Fruit fly (Drosophila melanogaster): Measurements from ENCODE around the gene E5.

The E5 gene

dm6 chr3R:13879349-13879748 is 4.6 kb upstream of the E5 start:
- no peak for TF ChIP-seq psq (optimal IDR thresholded peaks at IDR 0.05)

- TF ChIP-seq h (optimal IDR thresholded peaks at IDR 0.05) (no peak), Myc (optimal IDR thresholded peaks at IDR 0.05) (no peak), Sin3A (optimal IDR thresholded peaks at IDR 0.05) (no peak)
Observed at dm6 chr3R:13877125-13877524, 2.4 kb upstream of the E5 start.

DNA sequence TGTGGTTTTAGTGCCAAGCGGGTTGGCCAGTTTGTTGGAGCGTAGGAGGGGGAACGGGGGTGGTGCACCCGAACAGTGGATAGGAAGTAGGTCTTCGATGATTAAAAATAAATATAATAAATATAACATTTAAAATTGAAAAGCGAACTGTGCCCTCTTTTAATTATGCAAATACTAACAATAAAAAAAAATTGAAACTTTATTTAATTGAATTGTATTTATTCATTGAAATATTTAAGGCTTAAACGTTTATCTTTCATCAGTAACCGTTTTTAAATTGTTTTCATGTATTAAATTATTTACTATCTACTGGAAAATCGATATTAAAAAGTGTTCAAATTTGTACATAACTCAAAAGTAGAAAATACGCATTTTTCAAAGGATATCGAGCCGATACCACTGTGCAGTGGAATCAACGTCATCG is 734 bp upstream of the E5 start:
- TF ChIP-seq psq (optimal IDR thresholded peaks at IDR 0.05) (no peak), insv (optimal IDR thresholded peaks at IDR 0.05) (no peak), Myc (optimal IDR thresholded peaks at IDR 0.05) (no peak), Sin3A (optimal IDR thresholded peaks at IDR 0.05) (no peak)

DNA sequence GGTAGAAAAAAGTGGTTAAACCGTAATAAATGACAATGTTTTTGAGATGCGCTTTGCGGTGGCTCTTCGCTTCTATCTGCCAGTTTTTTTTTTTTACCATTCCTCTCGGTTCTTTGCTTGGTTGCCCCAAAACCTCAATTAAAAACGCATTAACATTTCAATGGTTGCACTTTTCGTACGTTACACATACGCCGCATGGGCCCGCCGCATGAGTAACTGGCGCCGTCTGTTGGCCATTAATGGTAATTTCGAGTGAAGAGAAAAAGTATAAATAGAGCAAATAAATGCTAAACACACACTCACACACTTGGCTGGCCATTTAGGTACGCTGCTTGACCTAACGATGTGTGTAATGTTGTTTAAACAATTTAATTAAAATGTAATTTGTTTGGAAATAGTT is 2.6 kb downstream of the E5 start:
- TF ChIP-seq Sin3A (optimal IDR thresholded peaks at IDR 0.05) (no peak), psq (optimal IDR thresholded peaks at IDR 0.05) (no peak), insv (optimal IDR thresholded peaks at IDR 0.05) (no peak), h (optimal IDR thresholded peaks at IDR 0.05) (no peak), ttk (optimal IDR thresholded peaks at IDR 0.05) (no peak), Myc (optimal IDR thresholded peaks at IDR 0.05) (no peak)

DNA sequence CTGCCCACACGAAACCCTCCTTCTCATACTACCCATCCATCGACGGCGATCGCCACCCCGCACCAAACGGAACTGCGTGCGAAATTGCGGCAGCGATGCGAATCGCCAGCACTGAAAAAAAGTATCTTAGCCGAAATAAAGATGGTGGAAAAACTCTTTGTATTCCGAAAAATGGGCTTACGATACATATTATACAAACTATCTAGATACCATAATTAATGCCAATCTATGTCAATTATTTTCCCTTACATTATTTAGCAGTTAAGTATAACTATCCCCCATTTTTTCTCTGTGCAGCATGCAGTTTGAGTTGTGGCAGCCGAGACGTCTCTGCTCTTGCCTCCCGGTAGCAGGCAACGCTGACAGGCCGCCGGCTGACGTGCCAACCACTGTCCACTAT is 12.9 kb downstream of the E5 start:
- no peak for TF ChIP-seq Myc (optimal IDR thresholded peaks at IDR 0.05)
- TF ChIP-seq insv (optimal IDR thresholded peaks at IDR 0.05) = no peak

dm6 chr3R:13859242-13859641 is 15.5 kb downstream of the E5 start:
- no peak for TF ChIP-seq ttk (optimal IDR thresholded peaks at IDR 0.05)
- no peak for TF ChIP-seq insv (optimal IDR thresholded peaks at IDR 0.05)
- TF ChIP-seq Myc (optimal IDR thresholded peaks at IDR 0.05) = no peak
- no peak for TF ChIP-seq psq (optimal IDR thresholded peaks at IDR 0.05)
- TF ChIP-seq Sin3A (optimal IDR thresholded peaks at IDR 0.05) = no peak
- no peak for TF ChIP-seq h (optimal IDR thresholded peaks at IDR 0.05)

- TF ChIP-seq h (optimal IDR thresholded peaks at IDR 0.05) = no peak
- TF ChIP-seq ttk (optimal IDR thresholded peaks at IDR 0.05) = no peak
- TF ChIP-seq Myc (optimal IDR thresholded peaks at IDR 0.05) = no peak
- no peak for TF ChIP-seq insv (optimal IDR thresholded peaks at IDR 0.05)
- TF ChIP-seq psq (optimal IDR thresholded peaks at IDR 0.05) = no peak
- no peak for TF ChIP-seq Sin3A (optimal IDR thresholded peaks at IDR 0.05)
Observed at dm6 chr3R:13857339-13857738, 17.4 kb downstream of the E5 start.

DNA sequence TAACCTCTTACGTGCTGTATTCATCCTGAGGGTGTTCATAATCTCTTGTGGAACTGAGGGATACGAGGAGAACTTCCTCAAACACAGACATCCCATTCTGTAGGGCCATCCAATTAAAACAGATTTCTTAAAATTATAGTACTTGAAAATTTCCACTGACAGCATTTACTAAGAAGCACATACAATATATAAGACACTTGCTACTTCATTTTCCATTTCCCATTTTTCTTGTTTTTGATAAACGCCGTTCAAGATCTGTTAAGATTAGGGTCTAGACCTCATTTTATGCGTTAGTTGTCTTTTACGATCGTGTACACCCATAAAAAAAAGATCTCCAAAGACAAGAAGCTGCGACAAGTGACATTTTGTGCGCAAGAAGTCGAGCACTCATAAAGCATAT is 19.4 kb downstream of the E5 start, which contains the start of gene CG14362:
Gene CG14362, minus strand, starts transcription at position 101 of the 400 bp plus-strand sequence.
- TF ChIP-seq Sin3A (optimal IDR thresholded peaks at IDR 0.05) = no peak
- no peak for TF ChIP-seq ttk (optimal IDR thresholded peaks at IDR 0.05)
- no peak for TF ChIP-seq h (optimal IDR thresholded peaks at IDR 0.05)
- TF ChIP-seq psq (optimal IDR thresholded peaks at IDR 0.05) = no peak
- no peak for TF ChIP-seq Myc (optimal IDR thresholded peaks at IDR 0.05)
- TF ChIP-seq insv (optimal IDR thresholded peaks at IDR 0.05) = no peak

DNA sequence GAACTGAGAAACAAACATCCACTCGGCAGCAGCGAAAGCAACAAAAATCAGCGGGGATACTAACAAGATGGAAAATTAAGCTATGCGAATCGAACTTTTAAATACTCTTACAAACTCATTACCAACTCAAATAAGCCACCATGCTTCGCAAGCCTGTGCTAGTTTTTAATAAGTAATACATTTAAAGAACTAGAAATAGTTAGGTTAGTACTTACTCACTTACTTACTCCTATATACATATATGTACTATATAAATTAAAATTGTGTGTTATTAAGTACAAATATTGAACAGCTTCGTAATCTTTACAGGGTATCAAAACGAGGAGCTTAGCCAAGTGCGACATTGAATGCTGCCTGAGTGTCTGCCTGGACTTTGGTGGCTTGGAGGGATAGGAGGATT is 23.7 kb downstream of the E5 start:
- TF ChIP-seq insv (optimal IDR thresholded peaks at IDR 0.05) (no peak), Myc (optimal IDR thresholded peaks at IDR 0.05) (no peak)

- TF ChIP-seq ttk (optimal IDR thresholded peaks at IDR 0.05) (no peak), insv (optimal IDR thresholded peaks at IDR 0.05) (no peak), Myc (optimal IDR thresholded peaks at IDR 0.05) (no peak), Sin3A (optimal IDR thresholded peaks at IDR 0.05) (no peak), h (optimal IDR thresholded peaks at IDR 0.05) (no peak), psq (optimal IDR thresholded peaks at IDR 0.05) (no peak)
Observed at dm6 chr3R:13849327-13849726, 25.4 kb downstream of the E5 start.

DNA sequence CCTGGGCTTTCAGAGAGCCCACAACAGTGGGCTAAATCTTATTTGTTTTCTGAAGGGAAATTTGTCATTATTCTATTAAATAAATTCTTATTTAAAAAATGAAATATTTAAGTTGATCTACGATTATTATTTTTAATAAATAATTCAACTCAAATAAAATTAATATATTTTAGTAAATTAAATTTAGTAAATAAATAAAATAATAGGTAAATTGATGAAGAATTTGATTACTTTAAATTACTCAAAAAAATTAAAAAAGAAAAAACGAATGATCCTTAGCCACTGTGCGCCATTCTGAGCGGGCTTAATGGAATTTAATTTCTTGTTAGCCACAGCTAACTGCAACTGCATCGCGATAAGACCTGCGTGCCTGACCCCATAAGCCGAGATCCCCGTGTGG is 26.4 kb downstream of the E5 start:
- TF ChIP-seq Myc (optimal IDR thresholded peaks at IDR 0.05) = no peak
- no peak for TF ChIP-seq h (optimal IDR thresholded peaks at IDR 0.05)
- TF ChIP-seq Sin3A (optimal IDR thresholded peaks at IDR 0.05) = no peak

dm6 chr3R:13847289-13847688 is 27.4 kb downstream of the E5 start:
- TF ChIP-seq Sin3A (optimal IDR thresholded peaks at IDR 0.05) = no peak
- no peak for TF ChIP-seq psq (optimal IDR thresholded peaks at IDR 0.05)
- TF ChIP-seq h (optimal IDR thresholded peaks at IDR 0.05) = no peak
- no peak for TF ChIP-seq insv (optimal IDR thresholded peaks at IDR 0.05)
- no peak for TF ChIP-seq ttk (optimal IDR thresholded peaks at IDR 0.05)
- TF ChIP-seq Myc (optimal IDR thresholded peaks at IDR 0.05) = no peak

- TF ChIP-seq insv (optimal IDR thresholded peaks at IDR 0.05) (no peak), psq (optimal IDR thresholded peaks at IDR 0.05) (no peak), Myc (optimal IDR thresholded peaks at IDR 0.05) (no peak), Sin3A (optimal IDR thresholded peaks at IDR 0.05) (no peak), ttk (optimal IDR thresholded peaks at IDR 0.05) (no peak), h (optimal IDR thresholded peaks at IDR 0.05) (no peak)
Observed at dm6 chr3R:13845926-13846325, 28.8 kb downstream of the E5 start.

dm6 chr3R:13845250-13845699 is 29.4 kb downstream of the E5 start:
- TF ChIP-seq Myc (optimal IDR thresholded peaks at IDR 0.05) = no peak
- TF ChIP-seq psq (optimal IDR thresholded peaks at IDR 0.05) = no peak
- TF ChIP-seq insv (optimal IDR thresholded peaks at IDR 0.05) = no peak
- TF ChIP-seq ttk (optimal IDR thresholded peaks at IDR 0.05) = no peak
- TF ChIP-seq h (optimal IDR thresholded peaks at IDR 0.05) = no peak
- no peak for TF ChIP-seq Sin3A (optimal IDR thresholded peaks at IDR 0.05)
